Worm (Caenorhabditis elegans): ENCODE data around the gene cpg-4.
"Not testable (repeated sequence)": the region's sequence is repeated elsewhere in the genome, so short reads cannot be mapped to it uniquely, and the experiment has no call there.

cpg-4 gene

ce11 chrV:6033512-6033911 is 37.3 kb downstream of the cpg-4 start:
- TF ChIP-seq ceh-14 (tag; optimal IDR thresholded peaks at IDR 0.05), result no peak
- TF ChIP-seq ahr-1 (tag; optimal IDR thresholded peaks at IDR 0.05), result no peak
- peak; percentile 29 for TF ChIP-seq unc-42 (tag; optimal IDR thresholded peaks at IDR 0.05)
- TF ChIP-seq dmd-4 (tag; optimal IDR thresholded peaks at IDR 0.05; ENCODE audit: borderline replicate concordance), result no peak

ce11 chrV:6034714-6035113 is 38.5 kb downstream of the cpg-4 start, which contains the start of gene dhs-17:
TSS of gene dhs-17 (minus strand) at chrV:6034814.
- TF ChIP-seq ceh-34 (tag; optimal IDR thresholded peaks at IDR 0.05) (no peak), hlh-6 (tag; optimal IDR thresholded peaks at IDR 0.05) (no peak), pha-4 (tag; optimal IDR thresholded peaks at IDR 0.05) (no peak), nhr-232 (tag; optimal IDR thresholded peaks at IDR 0.05) (no peak), ref-2 (tag; optimal IDR thresholded peaks at IDR 0.05) (no peak), unc-3 (GFP tag; conservative IDR thresholded peaks at IDR 0.05) (no peak), unc-3 (tag; optimal IDR thresholded peaks at IDR 0.05) (no peak)

ce11 chrV:6036547-6036946 is 40.3 kb downstream of the cpg-4 start:
- TF ChIP-seq ceh-34 (tag; optimal IDR thresholded peaks at IDR 0.05), result no peak
- no peak for TF ChIP-seq unc-3 (GFP tag; conservative IDR thresholded peaks at IDR 0.05)
- no peak for TF ChIP-seq unc-3 (tag; optimal IDR thresholded peaks at IDR 0.05)
- no peak for TF ChIP-seq sdc-2 (tag; optimal IDR thresholded peaks at IDR 0.05)
- no peak for TF ChIP-seq K02D7.2 (tag; optimal IDR thresholded peaks at IDR 0.05)
- no peak for TF ChIP-seq ceh-24 (tag; optimal IDR thresholded peaks at IDR 0.05)
- TF ChIP-seq lin-11 (tag; optimal IDR thresholded peaks at IDR 0.05), result no peak
- TF ChIP-seq pax-1 (tag; optimal IDR thresholded peaks at IDR 0.05), result no peak
- TF ChIP-seq C08G9.2 (tag; optimal IDR thresholded peaks at IDR 0.05), result no peak
- TF ChIP-seq nhr-232 (tag; optimal IDR thresholded peaks at IDR 0.05), result no peak

ce11 chrV:6038405-6039151 is 42.4 kb downstream of the cpg-4 start, which contains the start of gene F29G9.1:
TSS of gene F29G9.1 (plus strand) at chrV:6039101.
- not testable (repeated sequence) for TF ChIP-seq sox-2 (GFP tag; IDR thresholded peaks at IDR 0.05); ceh-24 (tag; optimal IDR thresholded peaks at IDR 0.05); dmd-4 (tag; optimal IDR thresholded peaks at IDR 0.05; ENCODE audit: borderline replicate concordance)

- no peak for TF ChIP-seq ztf-16 (tag; optimal IDR thresholded peaks at IDR 0.05)
- TF ChIP-seq ttx-3 (tag; optimal IDR thresholded peaks at IDR 0.05), result no peak
Measured at ce11 chrV:6041375-6041774, 45.2 kb downstream of the cpg-4 start, which contains the start of gene R01B10.2. TSS of gene R01B10.2 (minus strand) at chrV:6041475.

- TF ChIP-seq ztf-16 (tag; optimal IDR thresholded peaks at IDR 0.05) (no peak), ets-4 (tag; optimal IDR thresholded peaks at IDR 0.05) (no peak), sox-2 (GFP tag; IDR thresholded peaks at IDR 0.05) (no peak), unc-3 (GFP tag; conservative IDR thresholded peaks at IDR 0.05) (no peak), unc-3 (tag; optimal IDR thresholded peaks at IDR 0.05) (no peak), hlh-30 (tag; optimal IDR thresholded peaks at IDR 0.05; ENCODE audit: insufficient read depth) (peak; percentile 35), fkh-6 (tag; optimal IDR thresholded peaks at IDR 0.05) (no peak), lin-11 (tag; optimal IDR thresholded peaks at IDR 0.05) (no peak), ceh-6 (GFP tag; optimal IDR thresholded peaks at IDR 0.05) (no peak), sdc-2 (tag; optimal IDR thresholded peaks at IDR 0.05) (no peak), ttx-3 (tag; optimal IDR thresholded peaks at IDR 0.05) (no peak), ceh-2 (tag; optimal IDR thresholded peaks at IDR 0.05) (no peak), madf-2 (tag; optimal IDR thresholded peaks at IDR 0.05) (no peak), ceh-24 (tag; optimal IDR thresholded peaks at IDR 0.05) (no peak), F13H6.1 (tag; optimal IDR thresholded peaks at IDR 0.05) (no peak), unc-55 (GFP tag; optimal IDR thresholded peaks at IDR 0.05) (peak; percentile 10), npax-4 (tag; optimal IDR thresholded peaks at IDR 0.05) (no peak), pha-4 (tag; optimal IDR thresholded peaks at IDR 0.05) (no peak), unc-86 (tag; optimal IDR thresholded peaks at IDR 0.05) (no peak), pat-9 (tag; optimal IDR thresholded peaks at IDR 0.05) (no peak), dve-1 (tag; optimal IDR thresholded peaks at IDR 0.05) (no peak), hlh-13 (GFP tag; optimal IDR thresholded peaks at IDR 0.05) (no peak), ceh-31 (tag; optimal IDR thresholded peaks at IDR 0.05) (peak; percentile 16), ceh-48 (tag; optimal IDR thresholded peaks at IDR 0.05) (peak; percentile 88), ceh-18 (tag; optimal IDR thresholded peaks at IDR 0.05) (no peak), rnt-1 (tag; optimal IDR thresholded peaks at IDR 0.05) (peak; percentile 29)
Measured at ce11 chrV:6043275-6044271, 47.4 kb downstream of the cpg-4 start, which contains the start of gene cpi-2. TSS of gene cpi-2 (plus strand) at chrV:6044062.

Measured in whole organism, late embryonic.